Worm (Caenorhabditis elegans) whole organism, L2 larva: ENCODE measurements around the gene bbs-4.

ENCODE experiments used
- C34F6.9 ChIP-seq: fragments of 150-350 bp; optimal IDR thresholded peaks from 2 replicates; lab custom pipeline; 2014; ENCODE audit warnings: missing biosample characterization, missing genetic modification characterization
- F13H6.1 ChIP-seq: sonication (generic microtip); optimal IDR thresholded peaks from 2 replicates; lab custom pipeline; 2016; ENCODE audit warnings: missing genetic modification characterization, missing compliant biosample characterization
- R02D3.7 ChIP-seq: fragments of 150-350 bp; optimal IDR thresholded peaks from 2 replicates; lab custom pipeline; 2014; ENCODE audit warnings: missing biosample characterization, missing genetic modification characterization
- alr-1 ChIP-seq: fragments of 150-350 bp; optimal IDR thresholded peaks from 2 replicates; lab custom pipeline; 2014; ENCODE audit warnings: missing biosample characterization, missing genetic modification characterization
- aly-2 ChIP-seq: fragments of 150-350 bp; optimal IDR thresholded peaks from 2 replicates; lab custom pipeline; 2014; ENCODE audit warnings: missing biosample characterization, missing genetic modification characterization
- ama-1 ChIP-seq: fragments of 150-350 bp; optimal IDR thresholded peaks from 2 replicates; lab custom pipeline; 2018; ENCODE audit warnings: inconsistent platforms
- ceh-16 ChIP-seq: fragments of 150-350 bp; optimal IDR thresholded peaks from 2 replicates; lab custom pipeline; 2014; ENCODE audit warnings: missing biosample characterization, missing genetic modification characterization
- ceh-82 ChIP-seq: fragments of 150-350 bp; optimal IDR thresholded peaks from 2 replicates; lab custom pipeline; 2014; ENCODE audit warnings: missing biosample characterization, missing genetic modification characterization
- crh-2 ChIP-seq: sonication (generic microtip); optimal IDR thresholded peaks from 2 replicates; lab custom pipeline; 2017; ENCODE audit warnings: missing biosample characterization, missing genetic modification characterization
- dmd-4 ChIP-seq: sonication (generic microtip); optimal IDR thresholded peaks from 2 replicates; lab custom pipeline; 2017; ENCODE audit warnings: missing biosample characterization, missing genetic modification characterization
- egl-27 ChIP-seq: sonication (generic microtip); optimal IDR thresholded peaks from 3 replicates; lab custom pipeline; 2017; ENCODE audit warnings: missing biosample characterization, missing genetic modification reagents, missing genetic modification characterization
- elt-1 ChIP-seq: fragments of 150-350 bp; optimal IDR thresholded peaks from 2 replicates; lab custom pipeline; 2014; ENCODE audit warnings: missing biosample characterization, missing genetic modification characterization
- elt-3 ChIP-seq: sonication (generic microtip); optimal IDR thresholded peaks from 2 replicates; lab custom pipeline; 2017; ENCODE audit warnings: missing biosample characterization, missing genetic modification characterization
- fos-1 ChIP-seq: fragments of 150-350 bp; optimal IDR thresholded peaks from 2 replicates; lab custom pipeline; 2014; ENCODE audit warnings: missing biosample characterization, missing genetic modification characterization
- lin-11 ChIP-seq: fragments of 150-350 bp; sonication (generic microtip); optimal IDR thresholded peaks from 2 replicates; lab custom pipeline; 2014; ENCODE audit warnings: missing biosample characterization, missing genetic modification characterization, inconsistent platforms, mixed read lengths
- lin-13 ChIP-seq: fragments of 150-350 bp; optimal IDR thresholded peaks from 2 replicates; lab custom pipeline; 2014; ENCODE audit warnings: missing biosample characterization, missing genetic modification reagents, missing genetic modification characterization
- lsy-2 ChIP-seq, 2 experiments: fragments of 150-350 bp in 1 of 2; sonication (generic microtip) in 1 of 2; optimal IDR thresholded peaks; 2 replicates each; lab custom pipeline; 2014 to 2017; ENCODE audit warnings: missing biosample characterization in 2 of 2, missing genetic modification characterization in 2 of 2
- mab-5 ChIP-seq: fragments of 150-350 bp; optimal IDR thresholded peaks from 2 replicates; lab custom pipeline; 2014; ENCODE audit warnings: missing biosample characterization, missing genetic modification characterization
- nhr-10 ChIP-seq: sonication (generic microtip); optimal IDR thresholded peaks from 2 replicates; lab custom pipeline; 2017; ENCODE audit warnings: missing biosample characterization, missing genetic modification characterization
- nhr-11 ChIP-seq: fragments of 150-350 bp; optimal IDR thresholded peaks from 2 replicates; lab custom pipeline; 2014; ENCODE audit warnings: missing biosample characterization, missing genetic modification characterization
- nhr-12 ChIP-seq: fragments of 150-350 bp; optimal IDR thresholded peaks from 2 replicates; lab custom pipeline; 2014; ENCODE audit warnings: missing biosample characterization, missing genetic modification characterization
- nhr-129 ChIP-seq: fragments of 150-350 bp; optimal IDR thresholded peaks from 2 replicates; lab custom pipeline; 2014; ENCODE audit warnings: missing biosample characterization, missing genetic modification characterization
- nhr-21 ChIP-seq: fragments of 150-350 bp; optimal IDR thresholded peaks from 2 replicates; lab custom pipeline; 2014; ENCODE audit warnings: missing biosample characterization, missing genetic modification characterization
- nhr-23 ChIP-seq: fragments of 150-350 bp; optimal IDR thresholded peaks from 2 replicates; lab custom pipeline; 2014; ENCODE audit warnings: missing biosample characterization, missing genetic modification reagents, missing genetic modification characterization
- nhr-25 ChIP-seq: fragments of 150-350 bp; sonication (generic microtip); optimal IDR thresholded peaks from 3 replicates; lab custom pipeline; 2014; ENCODE audit warnings: missing biosample characterization, missing genetic modification characterization
- nhr-77 ChIP-seq: fragments of 150-350 bp; optimal IDR thresholded peaks from 2 replicates; lab custom pipeline; 2014; ENCODE audit warnings: missing biosample characterization, missing genetic modification characterization
- peb-1 ChIP-seq: fragments of 150-350 bp; optimal IDR thresholded peaks from 2 replicates; lab custom pipeline; 2014; ENCODE audit warnings: missing biosample characterization, missing genetic modification characterization
- sem-4 ChIP-seq: fragments of 150-350 bp; optimal IDR thresholded peaks from 2 replicates; lab custom pipeline; 2014; ENCODE audit warnings: missing biosample characterization, missing genetic modification reagents, missing genetic modification characterization
- sma-3 ChIP-seq: sonication (generic microtip); optimal IDR thresholded peaks from 2 replicates; lab custom pipeline; 2016; ENCODE audit warnings: missing genetic modification reagents, missing genetic modification characterization, missing compliant biosample characterization
- sma-9 ChIP-seq, 2 experiments: fragments of 150-350 bp in 1 of 2; sonication (generic microtip) in 1 of 2; optimal IDR thresholded peaks; 2 replicates each; lab custom pipeline; 2014 to 2016; ENCODE audit warnings: missing genetic modification characterization in 2 of 2, mild to moderate bottlenecking in 1 of 2, missing biosample characterization in 1 of 2, missing compliant biosample characterization in 1 of 2, missing genetic modification reagents in 1 of 2, moderate library complexity in 1 of 2
- zag-1 ChIP-seq: fragments of 150-350 bp; optimal IDR thresholded peaks from 2 replicates; lab custom pipeline; 2014; ENCODE audit warnings: missing biosample characterization, missing genetic modification characterization
- ztf-11 ChIP-seq: sonication (generic microtip); optimal IDR thresholded peaks from 2 replicates; lab custom pipeline; 2017; ENCODE audit warnings: missing biosample characterization, missing genetic modification characterization
- ztf-4 ChIP-seq: fragments of 150-350 bp; optimal IDR thresholded peaks from 2 replicates; lab custom pipeline; 2014; ENCODE audit warnings: missing biosample characterization, missing genetic modification characterization

The bbs-4 gene

DNA sequence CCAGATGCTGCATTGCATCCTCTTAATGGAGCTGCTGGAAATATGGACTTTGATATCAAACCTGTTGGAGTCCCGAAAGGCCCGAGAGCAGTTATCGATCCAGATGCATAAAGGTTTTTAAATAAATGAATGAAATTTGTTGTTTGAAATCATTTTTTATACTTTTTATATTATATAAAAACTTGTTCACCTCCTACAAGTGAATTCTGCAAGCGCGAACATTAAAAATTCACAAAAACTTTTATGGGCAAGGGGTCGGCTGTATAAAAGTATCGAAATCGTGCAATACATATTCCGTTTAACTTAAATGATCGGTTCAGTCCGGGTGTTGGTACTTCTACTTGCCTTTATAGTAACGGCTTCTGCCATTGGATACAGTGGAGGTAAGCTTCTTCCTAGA is 13.8 kb downstream of the bbs-4 start, which contains the start of gene F58A4.1:
Gene F58A4.1, plus strand, starts transcription at position 301 of the 400 bp plus-strand sequence.
- TF ChIP-seq nhr-10 (tag; lab: Kevin White, UChicago) (no peak), dmd-4 (tag; lab: Kevin White, UChicago) (no peak), F13H6.1 (tag; lab: Kevin White, UChicago) (no peak), mab-5 (tag; lab: Kevin White, UChicago) (no peak), ztf-4 (no peak), alr-1 (tag; lab: Kevin White, UChicago) (no peak), nhr-23 (no peak), nhr-12 (tag; lab: Kevin White, UChicago) (no peak), lin-11 (tag; lab: Kevin White, UChicago) (no peak), elt-1 (no peak), nhr-129 (tag; lab: Kevin White, UChicago) (no peak), zag-1 (tag; lab: Kevin White, UChicago) (no peak), R02D3.7 (tag; lab: Kevin White, UChicago) (no peak), sem-4 (tag; lab: Kevin White, UChicago) (no peak), C34F6.9 (tag; lab: Kevin White, UChicago) (no peak), nhr-11 (no peak)

- TF ChIP-seq sma-3 (GFP tag; lab: Kevin White, UChicago) (no peak), mab-5 (tag; lab: Kevin White, UChicago) (no peak), alr-1 (tag; lab: Kevin White, UChicago) (no peak)
Measured at ce11 chrIII:9597044-9597443, 15.0 kb downstream of the bbs-4 start, which contains the start of gene C48B4.12. TSS of gene C48B4.12 (plus strand) at chrIII:9597344.

- TF ChIP-seq sem-4 (tag; lab: Kevin White, UChicago) (no peak), dmd-4 (tag; lab: Kevin White, UChicago) (no peak), peb-1 (tag; lab: Kevin White, UChicago) (no peak), nhr-11 (no peak), alr-1 (tag; lab: Kevin White, UChicago) (no peak), nhr-10 (tag; lab: Kevin White, UChicago) (no peak), ceh-16 (tag; lab: Kevin White, UChicago) (no peak), egl-27 (no peak), sma-3 (GFP tag; lab: Kevin White, UChicago) (no peak)
Measured at ce11 chrIII:9595563-9595962, 16.4 kb downstream of the bbs-4 start, which contains the start of gene rom-2. TSS of gene rom-2 (minus strand) at chrIII:9595663.

DNA sequence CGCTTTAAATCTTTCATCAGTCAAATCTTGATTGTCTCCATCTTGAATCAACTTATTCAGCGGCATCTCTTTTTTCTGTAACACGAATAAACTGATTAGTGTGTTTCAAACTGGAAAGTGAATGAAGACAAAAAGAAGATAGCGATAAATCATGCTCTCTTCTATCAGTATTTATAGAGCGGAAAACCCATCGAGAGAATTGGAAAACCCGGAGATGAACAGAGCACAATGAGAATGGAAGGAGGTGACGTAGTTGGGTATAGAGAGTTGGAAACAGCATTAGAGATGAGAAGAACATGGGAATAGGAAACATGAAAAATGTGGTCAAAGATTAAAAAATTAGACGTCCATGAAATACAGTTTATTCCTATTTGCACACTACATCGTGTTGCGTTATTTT is 19.9 kb downstream of the bbs-4 start, which contains the start of gene acox-1.5:
Gene acox-1.5, minus strand, starts transcription at position 75 of the 400 bp plus-strand sequence.
- no peak for TF ChIP-seq nhr-25
- peak; percentile 31 for TF ChIP-seq sma-9 (GFP tag; optimal IDR thresholded peaks at IDR 0.05; lab: Kevin White, UChicago)
- TF ChIP-seq sma-9 (tag; optimal IDR thresholded peaks at IDR 0.05; lab: Kevin White, UChicago) = no peak
- TF ChIP-seq fos-1 = peak; percentile 83
- TF ChIP-seq F13H6.1 (tag; lab: Kevin White, UChicago) = no peak
- TF ChIP-seq nhr-11 = no peak

DNA sequence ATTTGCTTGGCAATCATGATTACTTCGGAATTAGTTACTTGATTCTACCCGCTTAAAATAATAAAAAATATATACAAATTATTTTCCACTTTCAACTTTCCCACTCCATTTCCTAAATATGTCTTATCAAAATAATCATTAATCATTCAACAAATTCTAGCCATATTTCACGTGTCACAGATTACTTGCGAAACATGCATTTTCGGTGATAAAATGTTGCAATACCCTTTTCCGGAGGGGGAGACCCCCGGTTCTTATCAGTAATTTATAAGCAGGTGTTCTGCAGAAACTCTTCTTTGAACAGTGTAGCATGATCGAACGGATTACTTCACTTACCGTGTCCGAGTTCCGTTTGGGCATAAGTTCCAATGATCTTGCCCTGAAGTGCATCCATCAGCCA is 21.8 kb downstream of the bbs-4 start:
- TF ChIP-seq aly-2 (tag; lab: Kevin White, UChicago) (no peak), nhr-77 (tag; lab: Kevin White, UChicago) (no peak), nhr-23 (no peak), ama-1 (lab: Kevin White, UChicago) (no peak), dmd-4 (tag; lab: Kevin White, UChicago) (no peak), lin-13 (no peak), ceh-82 (tag; lab: Kevin White, UChicago) (no peak), ztf-4 (no peak), fos-1 (peak; percentile 84), ztf-11 (tag; lab: Kevin White, UChicago) (no peak), egl-27 (no peak), R02D3.7 (tag; lab: Kevin White, UChicago) (no peak), elt-3 (tag; lab: Kevin White, UChicago) (no peak), crh-2 (tag; lab: Kevin White, UChicago) (peak; percentile 44), sma-9 (GFP tag; optimal IDR thresholded peaks at IDR 0.05; lab: Kevin White, UChicago) (peak; percentile 82), sma-9 (tag; optimal IDR thresholded peaks at IDR 0.05; lab: Kevin White, UChicago) (no peak)

ce11 chrIII:9585314-9585713 is 26.7 kb downstream of the bbs-4 start:
- TF ChIP-seq ama-1 (lab: Kevin White, UChicago) (no peak), sma-9 (GFP tag; optimal IDR thresholded peaks at IDR 0.05; lab: Kevin White, UChicago) (peak; percentile 28), sma-9 (tag; optimal IDR thresholded peaks at IDR 0.05; lab: Kevin White, UChicago) (no peak), nhr-21 (tag; lab: Kevin White, UChicago) (no peak), nhr-23 (no peak), lsy-2 (tag; optimal IDR thresholded peaks at IDR 0.05; lab: Kevin White, UChicago) (peak; percentile 8 to 40), alr-1 (tag; lab: Kevin White, UChicago) (no peak), ztf-4 (no peak), sem-4 (tag; lab: Kevin White, UChicago) (peak; percentile 7), ztf-11 (tag; lab: Kevin White, UChicago) (no peak), mab-5 (tag; lab: Kevin White, UChicago) (no peak)
- TF ChIP-seq, all 48 proteins: peak for 3
